Worm (Caenorhabditis elegans): ENCODE data around the gene F44E7.3.

Gene F44E7.3

DNA sequence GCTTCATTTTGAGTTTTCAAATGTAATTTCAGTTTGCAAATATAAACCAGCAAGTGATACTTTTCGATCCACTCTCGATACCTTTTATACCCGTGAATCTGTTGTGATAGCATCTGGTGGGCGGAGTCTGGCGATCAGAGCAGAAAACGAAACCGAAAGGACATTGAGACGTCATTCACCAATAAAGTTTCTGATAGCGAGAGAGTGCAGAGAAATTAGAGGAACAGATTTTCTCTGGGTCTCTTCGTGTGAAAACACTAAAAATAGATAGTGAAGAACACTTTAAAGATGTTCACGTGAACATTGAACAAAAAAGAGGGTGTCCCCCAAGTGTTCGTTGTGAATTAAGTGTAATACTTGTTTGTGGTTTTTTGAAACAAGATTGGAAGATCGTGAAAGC lies 8.0 kb upstream of the F44E7.3 start, which contains the start of gene pgph-3 (continued):
- TF ChIP-seq elt-1 (tag; optimal IDR thresholded peaks at IDR 0.05) (no peak), F13H6.1 (tag; optimal IDR thresholded peaks at IDR 0.05) (peak; percentile 74), nhr-129 (tag; optimal IDR thresholded peaks at IDR 0.05) (no peak), unc-55 (GFP tag; optimal IDR thresholded peaks at IDR 0.05) (no peak), mab-5 (tag; optimal IDR thresholded peaks at IDR 0.05) (no peak), egl-27 (tag; optimal IDR thresholded peaks at IDR 0.05) (peak; percentile 73), nhr-10 (tag; optimal IDR thresholded peaks at IDR 0.05) (no peak), unc-62 (GFP tag; optimal IDR thresholded peaks at IDR 0.05) (no peak), ztf-4 (tag; optimal IDR thresholded peaks at IDR 0.05) (no peak), C34F6.9 (tag; optimal IDR thresholded peaks at IDR 0.05) (peak; percentile 15), nhr-21 (tag; optimal IDR thresholded peaks at IDR 0.05) (peak; percentile 45), lin-13 (GFP tag; optimal IDR thresholded peaks at IDR 0.05) (no peak), nhr-6 (tag; optimal IDR thresholded peaks at IDR 0.05) (peak; percentile 28), mdl-1 (tag; optimal IDR thresholded peaks at IDR 0.05) (peak; percentile 11 to 17), ceh-82 (tag; optimal IDR thresholded peaks at IDR 0.05) (no peak), mbf-1 (tag; optimal IDR thresholded peaks at IDR 0.05) (no peak), skn-1 (tag; optimal IDR thresholded peaks at IDR 0.05) (no peak), blmp-1 (tag; optimal IDR thresholded peaks at IDR 0.05; ENCODE audit: insufficient read depth) (peak; percentile 85), ztf-1 (GFP tag; conservative IDR thresholded peaks at IDR 0.05) (no peak), sem-4 (tag; optimal IDR thresholded peaks at IDR 0.05) (peak; percentile 53), sma-9 (GFP tag; optimal IDR thresholded peaks at IDR 0.05) (peak; percentile 96), sma-9 (tag; optimal IDR thresholded peaks at IDR 0.05) (no peak), lin-11 (tag; optimal IDR thresholded peaks at IDR 0.05) (no peak), unc-39 (tag; optimal IDR thresholded peaks at IDR 0.05) (no peak), alr-1 (tag; optimal IDR thresholded peaks at IDR 0.05) (no peak), peb-1 (tag; optimal IDR thresholded peaks at IDR 0.05) (no peak), lsy-2 (tag; optimal IDR thresholded peaks at IDR 0.05) (no peak)

DNA sequence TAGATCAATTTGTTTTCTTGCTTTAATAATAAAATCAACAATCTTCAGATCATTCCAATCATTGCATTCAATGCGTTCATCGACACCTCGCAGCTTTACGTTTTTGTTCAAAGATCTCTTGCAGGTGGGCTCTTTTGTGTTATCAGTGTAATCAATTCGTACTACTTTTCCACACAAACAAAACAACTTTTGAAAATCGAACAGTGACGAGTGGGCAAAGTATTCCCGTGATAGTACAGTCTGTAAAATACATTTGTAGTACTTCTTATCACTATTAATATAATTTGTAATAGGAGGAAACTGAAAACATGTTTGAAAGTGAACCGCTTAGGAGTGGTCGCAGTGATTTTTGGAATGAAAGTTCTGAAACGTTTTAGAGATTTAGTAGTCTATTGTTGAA lies 6.7 kb upstream of the F44E7.3 start, which contains the start of gene pgph-2:
Gene pgph-2, plus strand, starts transcription at position 47 of the 400 bp plus-strand sequence.
- peak; percentile 25 for TF ChIP-seq sma-9 (GFP tag; optimal IDR thresholded peaks at IDR 0.05)
- no peak for TF ChIP-seq sma-9 (tag; optimal IDR thresholded peaks at IDR 0.05)
- TF ChIP-seq R02D3.7 (tag; optimal IDR thresholded peaks at IDR 0.05), result no peak
- TF ChIP-seq crh-2 (tag; optimal IDR thresholded peaks at IDR 0.05), result peak; percentile 2
- TF ChIP-seq nhr-12 (tag; optimal IDR thresholded peaks at IDR 0.05), result no peak
- TF ChIP-seq ama-1 (optimal IDR thresholded peaks at IDR 0.05), result no peak

ce11 chrV:5768292-5768695 lies 3.5 kb upstream of the F44E7.3 start:
- no peak for TF ChIP-seq R02D3.7 (tag; optimal IDR thresholded peaks at IDR 0.05)
- no peak for TF ChIP-seq unc-62 (GFP tag; optimal IDR thresholded peaks at IDR 0.05)
- TF ChIP-seq unc-55 (GFP tag; optimal IDR thresholded peaks at IDR 0.05), result no peak
- TF ChIP-seq ama-1 (optimal IDR thresholded peaks at IDR 0.05), result no peak
- TF ChIP-seq nhr-129 (tag; optimal IDR thresholded peaks at IDR 0.05), result peak; percentile 62
- TF ChIP-seq nhr-11 (tag; optimal IDR thresholded peaks at IDR 0.05), result no peak
- no peak for TF ChIP-seq snpc-4 (tag; optimal IDR thresholded peaks at IDR 0.05)
- no peak for TF ChIP-seq lin-13 (GFP tag; optimal IDR thresholded peaks at IDR 0.05)
- no peak for TF ChIP-seq nhr-10 (tag; optimal IDR thresholded peaks at IDR 0.05)
- TF ChIP-seq aly-2 (tag; optimal IDR thresholded peaks at IDR 0.05), result no peak
- no peak for TF ChIP-seq ZK546.5 (tag; optimal IDR thresholded peaks at IDR 0.05)
- peak; percentile 90 for TF ChIP-seq F13H6.1 (tag; optimal IDR thresholded peaks at IDR 0.05)
- TF ChIP-seq peb-1 (tag; optimal IDR thresholded peaks at IDR 0.05), result no peak
- no peak for TF ChIP-seq nhr-77 (tag; optimal IDR thresholded peaks at IDR 0.05)
- no peak for TF ChIP-seq elt-3 (tag; optimal IDR thresholded peaks at IDR 0.05)
- TF ChIP-seq gmeb-1 (tag; optimal IDR thresholded peaks at IDR 0.05), result peak; percentile 57
- TF ChIP-seq lsy-2 (tag; optimal IDR thresholded peaks at IDR 0.05), result peak in 1 of 2 experiments; percentile 19
- no peak for TF ChIP-seq nhr-23 (tag; optimal IDR thresholded peaks at IDR 0.05)
- TF ChIP-seq nhr-21 (tag; optimal IDR thresholded peaks at IDR 0.05), result peak; percentile 94
- TF ChIP-seq nhr-12 (tag; optimal IDR thresholded peaks at IDR 0.05), result no peak
- peak; percentile 94 for TF ChIP-seq sma-3 (GFP tag; optimal IDR thresholded peaks at IDR 0.05)
- no peak for TF ChIP-seq nhr-237 (tag; optimal IDR thresholded peaks at IDR 0.05)
- no peak for TF ChIP-seq ztf-1 (GFP tag; conservative IDR thresholded peaks at IDR 0.05)
- no peak for TF ChIP-seq unc-39 (tag; optimal IDR thresholded peaks at IDR 0.05)
- TF ChIP-seq Y55F3AM.14 (GFP tag; optimal IDR thresholded peaks at IDR 0.05), result peak; percentile 39
- no peak for TF ChIP-seq nhr-6 (tag; optimal IDR thresholded peaks at IDR 0.05)
- no peak for TF ChIP-seq ceh-82 (tag; optimal IDR thresholded peaks at IDR 0.05)
- TF ChIP-seq lin-11 (tag; optimal IDR thresholded peaks at IDR 0.05), result no peak
- peak; percentile 92 for TF ChIP-seq sma-9 (GFP tag; optimal IDR thresholded peaks at IDR 0.05)
- TF ChIP-seq sma-9 (tag; optimal IDR thresholded peaks at IDR 0.05), result peak; percentile 10
- TF ChIP-seq skn-1 (tag; optimal IDR thresholded peaks at IDR 0.05), result no peak
- TF ChIP-seq mdl-1 (tag; optimal IDR thresholded peaks at IDR 0.05), result peak; percentile 77 to 78
- no peak for TF ChIP-seq ztf-11 (tag; optimal IDR thresholded peaks at IDR 0.05)
- no peak for TF ChIP-seq ztf-4 (tag; optimal IDR thresholded peaks at IDR 0.05)
- peak; percentile 17 for TF ChIP-seq sem-4 (tag; optimal IDR thresholded peaks at IDR 0.05)
- TF ChIP-seq ceh-16 (tag; optimal IDR thresholded peaks at IDR 0.05), result no peak
- TF ChIP-seq elt-1 (tag; optimal IDR thresholded peaks at IDR 0.05), result no peak
- TF ChIP-seq fos-1 (tag; optimal IDR thresholded peaks at IDR 0.05), result peak; percentile 39
- peak; percentile 81 for TF ChIP-seq blmp-1 (tag; optimal IDR thresholded peaks at IDR 0.05; ENCODE audit: insufficient read depth)
- TF ChIP-seq dmd-4 (tag; optimal IDR thresholded peaks at IDR 0.05), result no peak
- TF ChIP-seq C34F6.9 (tag; optimal IDR thresholded peaks at IDR 0.05), result no peak
- TF ChIP-seq zag-1 (tag; optimal IDR thresholded peaks at IDR 0.05), result no peak
- TF ChIP-seq alr-1 (tag; optimal IDR thresholded peaks at IDR 0.05), result no peak
- TF ChIP-seq crh-2 (tag; optimal IDR thresholded peaks at IDR 0.05), result peak; percentile 63

Measured in whole organism, L2 larva.